Fruit fly (Drosophila melanogaster): ENCODE results near the gene CG42729.

DNA sequence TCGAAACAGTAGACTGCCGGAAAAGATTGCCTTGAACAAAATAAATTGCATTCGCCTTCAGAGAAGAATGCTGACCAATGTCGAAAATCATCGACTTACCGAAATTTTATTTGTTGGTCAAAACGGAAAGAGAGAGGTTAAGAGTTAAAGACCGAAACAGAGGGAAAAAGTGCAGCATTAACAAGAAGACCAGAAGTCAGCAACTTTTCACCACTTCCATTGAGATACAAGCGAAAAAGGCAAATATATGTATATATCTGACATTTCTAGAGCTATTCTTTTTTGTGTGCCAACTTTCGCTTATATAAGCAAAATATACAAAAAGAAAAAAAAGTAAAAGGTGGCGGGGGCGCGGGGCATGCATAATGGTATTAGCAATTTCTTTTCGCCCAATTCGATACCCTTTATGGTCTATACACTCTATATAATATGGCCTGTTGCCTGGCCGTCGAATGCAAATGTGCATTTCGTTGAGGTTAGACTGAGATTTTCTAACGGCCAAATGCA is 12.6 kb upstream of the CG42729 start:
- TF ChIP-seq gl (tag; optimal IDR thresholded peaks at IDR 0.05) (no peak), Pif1A (GFP tag; optimal IDR thresholded peaks at IDR 0.05) (no peak), CG13204 (GFP tag; optimal IDR thresholded peaks at IDR 0.05) (no peak)

Data from whole organism, pupa.